Worm (Caenorhabditis elegans) whole organism, L4/young adult: ENCODE measurements around the gene T01G1.4.

Experiments
- W03F9.2 ChIP-seq: fragments of 150-350 bp; optimal IDR thresholded peaks from 2 replicates; lab custom pipeline; 2014; ENCODE audit warnings: missing biosample characterization, missing genetic modification characterization
- him-1 ChIP-seq: sonication (generic microtip); optimal IDR thresholded peaks from 2 replicates; lab custom pipeline; 2016; ENCODE audit warnings: missing genotype, missing genetic modification reagents, missing genetic modification characterization, missing compliant biosample characterization

DNA sequence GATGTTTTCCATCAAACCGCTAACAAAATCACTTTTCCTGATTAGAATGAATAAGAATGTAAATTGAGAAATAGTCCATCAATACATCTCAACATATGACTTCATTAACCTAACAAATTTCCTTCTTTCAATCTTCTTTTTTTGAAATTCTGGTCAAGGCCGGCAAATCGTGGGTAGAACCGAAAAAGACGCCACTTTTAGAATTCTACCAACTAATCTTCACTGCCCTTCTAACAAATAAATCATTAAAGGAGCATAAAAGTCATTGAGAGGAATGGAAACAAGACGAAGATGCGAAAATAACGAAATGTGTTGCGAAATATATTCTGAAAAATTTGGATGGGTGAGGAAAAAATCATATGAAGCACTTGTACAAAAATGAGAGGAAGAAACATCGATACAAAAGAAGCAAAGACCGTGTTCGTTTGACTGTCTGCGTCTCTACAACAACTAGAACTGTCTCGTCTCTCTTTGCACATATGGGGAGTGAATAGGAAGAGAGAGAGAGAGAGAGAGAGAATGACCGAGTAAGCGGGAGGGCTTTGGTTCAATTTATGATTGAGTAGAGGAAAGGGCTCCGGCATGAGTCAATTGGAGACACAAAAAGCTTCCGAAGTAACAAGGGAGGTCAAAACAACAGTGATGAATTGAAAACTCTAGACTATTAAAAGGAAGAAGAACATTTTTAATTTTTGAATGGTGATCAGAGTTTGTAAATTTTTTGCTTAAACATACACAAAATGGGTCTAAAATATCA is 2.7 kb upstream of the T01G1.4 start:
- TF ChIP-seq him-1 (tag; lab: Kevin White, UChicago): no peak
- no peak for TF ChIP-seq W03F9.2
